Worm (Caenorhabditis elegans) whole organism, L1 larva: ENCODE measurements around the gene erfa-1.

Experiments
- Y116A8C.19 ChIP-seq: sonication (generic microtip); optimal IDR thresholded peaks from 2 replicates; lab custom pipeline; 2016; ENCODE audit warnings: missing compliant biosample characterization, missing genetic modification characterization, borderline replicate concordance
- ceh-8 ChIP-seq: fragments of 200-800 bp; sonication (Bioruptor generic); optimal IDR thresholded peaks from 2 replicates; lab custom pipeline; 2018; ENCODE audit warnings: mild to moderate bottlenecking, missing genetic modification characterization, moderate library complexity, missing compliant biosample characterization
- egl-27 ChIP-seq, 2 experiments: fragments of 150-350 bp in 1 of 2; sonication (generic microtip); optimal IDR thresholded peaks; 3 replicates each; lab custom pipeline; 2017 to 2018; ENCODE audit warnings: missing biosample characterization in 2 of 2, missing genetic modification characterization in 2 of 2, missing genetic modification reagents in 2 of 2
- jun-1 ChIP-seq: fragments of 150-350 bp; optimal IDR thresholded peaks from 2 replicates; lab custom pipeline; 2014; ENCODE audit warnings: missing biosample characterization, missing genetic modification reagents, missing genetic modification characterization
- mep-1 ChIP-seq: fragments of 150-350 bp; optimal IDR thresholded peaks from 2 replicates; lab custom pipeline; 2014; ENCODE audit warnings: missing biosample characterization, missing genetic modification characterization
- nhr-237 ChIP-seq: fragments of 150-350 bp; optimal IDR thresholded peaks from 2 replicates; lab custom pipeline; 2014; ENCODE audit warnings: missing biosample characterization, missing genetic modification characterization
- nhr-28 ChIP-seq: fragments of 150-350 bp; optimal IDR thresholded peaks from 2 replicates; lab custom pipeline; 2014; ENCODE audit warnings: missing biosample characterization, missing genetic modification characterization
- nhr-47 ChIP-seq: sonication (generic microtip); optimal IDR thresholded peaks from 2 replicates; lab custom pipeline; 2016; ENCODE audit warnings: mild to moderate bottlenecking, missing genetic modification characterization, moderate library complexity, missing compliant biosample characterization
- nhr-76 ChIP-seq: sonication (generic microtip); optimal IDR thresholded peaks from 2 replicates; lab custom pipeline; 2017; ENCODE audit warnings: missing biosample characterization, missing genetic modification characterization
- unc-130 ChIP-seq: fragments of 150-350 bp; optimal IDR thresholded peaks from 2 replicates; lab custom pipeline; 2017; ENCODE audit warnings: missing biosample characterization, missing genetic modification characterization, inconsistent platforms
- unc-62 ChIP-seq: fragments of 150-350 bp; optimal IDR thresholded peaks from 2 replicates; lab custom pipeline; 2014; ENCODE audit warnings: missing biosample characterization, missing genetic modification reagents, missing genetic modification characterization
- ztf-11 ChIP-seq, 2 experiments: sonication (generic microtip); optimal IDR thresholded peaks; 2 replicates each; lab custom pipeline; 2016 to 2017; ENCODE audit warnings: missing genetic modification characterization in 2 of 2, missing biosample characterization in 1 of 2, missing compliant biosample characterization in 1 of 2
- ztf-4 ChIP-seq: fragments of 150-350 bp; optimal IDR thresholded peaks from 2 replicates; lab custom pipeline; 2014; ENCODE audit warnings: missing biosample characterization, missing genetic modification characterization

DNA sequence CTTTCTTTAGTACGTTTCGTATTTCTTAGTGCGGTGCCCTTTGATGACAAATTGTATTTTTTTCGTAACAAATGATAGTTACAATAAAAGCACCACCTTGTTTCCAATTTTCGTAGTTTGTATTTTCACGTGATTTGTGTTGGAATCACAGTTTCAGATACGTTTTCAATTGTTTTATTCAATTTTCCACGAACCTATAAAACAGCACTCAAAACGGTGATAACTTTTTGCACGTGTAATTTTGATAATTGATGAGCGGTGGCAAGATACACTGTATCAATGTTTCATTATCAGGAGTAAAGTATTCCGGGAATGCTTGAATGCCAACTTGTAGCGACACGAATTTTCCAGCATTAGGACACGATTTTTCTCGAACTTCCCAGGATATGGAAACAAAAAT lies 22.8 kb upstream of the erfa-1 start:
- TF ChIP-seq ceh-8 (GFP tag; lab: Kevin White, UChicago) (no peak), nhr-47 (no peak), nhr-237 (no peak), ztf-4 (no peak), egl-27 (tag; optimal IDR thresholded peaks at IDR 0.05; lab: Kevin White, UChicago) (no peak), nhr-28 (no peak), ztf-11 (tag; optimal IDR thresholded peaks at IDR 0.05; lab: Kevin White, UChicago) (no peak), Y116A8C.19 (no peak), jun-1 (tag; lab: Kevin White, UChicago) (no peak), unc-130 (tag; lab: Kevin White, UChicago) (no peak), mep-1 (no peak), nhr-76 (tag; lab: Kevin White, UChicago) (no peak), unc-62 (no peak)
